Worm (Caenorhabditis elegans) whole organism, L3 larva: ENCODE results near the gene Y75B8A.25.

ENCODE experiments used
- R02D3.7 ChIP-seq: fragments of 150-350 bp; optimal IDR thresholded peaks from 2 replicates; lab custom pipeline; 2014; ENCODE audit warnings: missing biosample characterization, missing genetic modification characterization
- ama-1 ChIP-seq: fragments of 150-350 bp; optimal IDR thresholded peaks from 2 replicates; lab custom pipeline; 2018
- ceh-16 ChIP-seq: sonication (generic microtip); optimal IDR thresholded peaks from 2 replicates; lab custom pipeline; 2017; ENCODE audit warnings: missing biosample characterization, missing genetic modification characterization
- ceh-28 ChIP-seq: fragments of 150-350 bp; optimal IDR thresholded peaks from 2 replicates; lab custom pipeline; 2014; ENCODE audit warnings: missing biosample characterization, missing genetic modification reagents, missing genetic modification characterization
- ceh-82 ChIP-seq: fragments of 150-350 bp; optimal IDR thresholded peaks from 2 replicates; lab custom pipeline; 2014; ENCODE audit warnings: missing biosample characterization, missing genetic modification characterization
- daf-12 ChIP-seq: fragments of 150-350 bp; optimal IDR thresholded peaks from 2 replicates; lab custom pipeline; 2014; ENCODE audit warnings: missing biosample characterization, missing genetic modification reagents, missing genetic modification characterization
- egl-27 ChIP-seq: sonication (generic microtip); optimal IDR thresholded peaks from 4 replicates; lab custom pipeline; 2017; ENCODE audit warnings: missing biosample characterization, missing genetic modification reagents, missing genetic modification characterization
- egl-5 ChIP-seq: fragments of 150-350 bp; optimal IDR thresholded peaks from 2 replicates; lab custom pipeline; 2017; ENCODE audit warnings: missing biosample characterization, missing genetic modification reagents, missing genetic modification characterization, inconsistent platforms
- elt-1 ChIP-seq: fragments of 150-350 bp; optimal IDR thresholded peaks from 2 replicates; lab custom pipeline; 2014; ENCODE audit warnings: missing biosample characterization, missing genetic modification characterization
- elt-3 ChIP-seq, 3 experiments: fragments of 150-350 bp in 1 of 3; sonication (generic microtip) in 2 of 3; optimal IDR thresholded peaks; 2 replicates in 2 of 3; 4 replicates in 1 of 3; lab custom pipeline; 2014 to 2017; ENCODE audit warnings: missing biosample characterization in 3 of 3, missing genetic modification characterization in 3 of 3
- fkh-2 ChIP-seq: fragments of 150-350 bp; optimal IDR thresholded peaks from 2 replicates; lab custom pipeline; 2014; ENCODE audit warnings: missing biosample characterization, missing genetic modification reagents, missing genetic modification characterization
- fos-1 ChIP-seq: fragments of 150-350 bp; optimal IDR thresholded peaks from 2 replicates; lab custom pipeline; 2014; ENCODE audit warnings: missing biosample characterization, missing genetic modification characterization
- hmg-11 ChIP-seq: sonication (generic microtip); optimal IDR thresholded peaks from 2 replicates; lab custom pipeline; 2016; ENCODE audit warnings: missing genetic modification characterization, missing compliant biosample characterization
- lin-15B ChIP-seq: fragments of 150-350 bp; optimal IDR thresholded peaks from 2 replicates; lab custom pipeline; 2014; ENCODE audit warnings: missing biosample characterization, missing genetic modification characterization
- lin-39 ChIP-seq: fragments of 150-350 bp; optimal IDR thresholded peaks from 2 replicates; lab custom pipeline; 2018; ENCODE audit warnings: missing biosample characterization, missing genetic modification reagents, missing genetic modification characterization
- lsy-12 ChIP-seq: sonication (generic microtip); optimal IDR thresholded peaks from 2 replicates; lab custom pipeline; 2016; ENCODE audit warnings: mild to moderate bottlenecking, missing genetic modification characterization, missing compliant biosample characterization
- mdl-1 ChIP-seq: fragments of 150-350 bp; optimal IDR thresholded peaks from 2 replicates; lab custom pipeline; 2014; ENCODE audit warnings: missing biosample characterization, missing genetic modification characterization
- mml-1 ChIP-seq: fragments of 150-350 bp; sonication (generic microtip); optimal IDR thresholded peaks from 3 replicates; lab custom pipeline; 2014; ENCODE audit warnings: missing biosample characterization, missing genetic modification characterization
- nfya-1 ChIP-seq: sonication (generic microtip); optimal IDR thresholded peaks from 2 replicates; lab custom pipeline; 2017; ENCODE audit warnings: missing genetic modification characterization, mild to moderate bottlenecking, missing compliant biosample characterization, antibody characterized with exemption, moderate library complexity; ENCODE audit not compliant: insufficient read depth
- nhr-11 ChIP-seq: fragments of 150-350 bp; optimal IDR thresholded peaks from 2 replicates; lab custom pipeline; 2014; ENCODE audit warnings: missing biosample characterization, missing genetic modification characterization
- nhr-28 ChIP-seq: fragments of 150-350 bp; optimal IDR thresholded peaks from 2 replicates; lab custom pipeline; 2014; ENCODE audit warnings: missing biosample characterization, missing genetic modification characterization
- nhr-43 ChIP-seq: sonication (generic microtip); optimal IDR thresholded peaks from 2 replicates; lab custom pipeline; 2016; ENCODE audit warnings: mild to moderate bottlenecking, missing genetic modification characterization, missing compliant biosample characterization; ENCODE audit not compliant: poor library complexity, severe bottlenecking
- nhr-67 ChIP-seq: fragments of 150-350 bp; optimal IDR thresholded peaks from 2 replicates; lab custom pipeline; 2014; ENCODE audit warnings: missing biosample characterization, missing genetic modification characterization
- nhr-76 ChIP-seq: fragments of 150-350 bp; sonication (generic microtip); optimal IDR thresholded peaks from 5 replicates; lab custom pipeline; 2014; ENCODE audit warnings: missing biosample characterization, missing genetic modification characterization
- nhr-77 ChIP-seq: fragments of 150-350 bp; optimal IDR thresholded peaks from 2 replicates; lab custom pipeline; 2014; ENCODE audit warnings: missing biosample characterization, missing genetic modification characterization
- pha-4 ChIP-seq: fragments of 150-350 bp; optimal IDR thresholded peaks from 2 replicates; lab custom pipeline; 2014; ENCODE audit warnings: missing biosample characterization, missing genetic modification reagents, missing genetic modification characterization
- pqm-1 ChIP-seq: fragments of 150-350 bp; optimal IDR thresholded peaks from 2 replicates; lab custom pipeline; 2017; ENCODE audit warnings: missing biosample characterization, missing genetic modification characterization, inconsistent platforms
- skn-1 ChIP-seq: fragments of 150-350 bp; optimal IDR thresholded peaks from 2 replicates; lab custom pipeline; 2014; ENCODE audit warnings: missing biosample characterization, missing genetic modification characterization
- snpc-4 ChIP-seq: fragments of 150-350 bp; optimal IDR thresholded peaks from 2 replicates; lab custom pipeline; 2014; ENCODE audit warnings: missing biosample characterization, missing genetic modification characterization
- tbx-2 ChIP-seq: sonication (generic microtip); optimal IDR thresholded peaks from 2 replicates; lab custom pipeline; 2016; ENCODE audit warnings: mild to moderate bottlenecking, missing genetic modification characterization, missing compliant biosample characterization
- unc-39 ChIP-seq: sonication (generic microtip); optimal IDR thresholded peaks from 4 replicates; lab custom pipeline; 2017; ENCODE audit warnings: missing biosample characterization, missing genetic modification characterization
- unc-62 ChIP-seq: fragments of 150-350 bp; sonication (generic microtip); optimal IDR thresholded peaks from 4 replicates; lab custom pipeline; 2014; ENCODE audit warnings: missing biosample characterization, missing genetic modification reagents, missing genetic modification characterization
- zag-1 ChIP-seq: fragments of 150-350 bp; optimal IDR thresholded peaks from 2 replicates; lab custom pipeline; 2014; ENCODE audit warnings: missing biosample characterization, missing genetic modification characterization
- ztf-11 ChIP-seq: fragments of 150-350 bp; optimal IDR thresholded peaks from 2 replicates; lab custom pipeline; 2014; ENCODE audit warnings: missing biosample characterization, missing genetic modification characterization

Gene Y75B8A.25

ce11 chrIII:12250114-12250792, 23.6 kb upstream of the Y75B8A.25 start, which contains the start of the genes tim-1 and Y75B8A.23 (continued):
- no peak for TF ChIP-seq ztf-11
- TF ChIP-seq ceh-82 (tag; lab: Kevin White, UChicago) = peak; percentile 84
- TF ChIP-seq nhr-43 (tag; lab: Kevin White, UChicago) = peak; percentile 92
- TF ChIP-seq R02D3.7 (tag; lab: Kevin White, UChicago) = peak; percentile 85
- TF ChIP-seq elt-3 (tag; optimal IDR thresholded peaks at IDR 0.05; lab: Kevin White, UChicago) = peak in 2 of 3 experiments; percentile 31 to 82
- peak; percentile 70 for TF ChIP-seq ceh-16 (tag; lab: Kevin White, UChicago)
- peak; percentile 90 for TF ChIP-seq lsy-12 (tag; lab: Kevin White, UChicago)
- TF ChIP-seq snpc-4 (tag; lab: Kevin White, UChicago) = peak; percentile 100
- peak; percentile 90 for TF ChIP-seq skn-1
- peak; percentile 46 for TF ChIP-seq daf-12 (tag; lab: Kevin White, UChicago)
- TF ChIP-seq nhr-28 (tag; lab: Kevin White, UChicago) = peak; percentile 63
- TF ChIP-seq unc-39 (tag; lab: Kevin White, UChicago) = peak; percentile 60
- TF ChIP-seq unc-62 (GFP tag; lab: Kevin White, UChicago) = peak; percentile 75
- TF ChIP-seq ama-1 = peak; percentile 99
- no peak for TF ChIP-seq nhr-67 (tag; lab: Kevin White, UChicago)
- TF ChIP-seq nhr-77 = peak; percentile 70

DNA sequence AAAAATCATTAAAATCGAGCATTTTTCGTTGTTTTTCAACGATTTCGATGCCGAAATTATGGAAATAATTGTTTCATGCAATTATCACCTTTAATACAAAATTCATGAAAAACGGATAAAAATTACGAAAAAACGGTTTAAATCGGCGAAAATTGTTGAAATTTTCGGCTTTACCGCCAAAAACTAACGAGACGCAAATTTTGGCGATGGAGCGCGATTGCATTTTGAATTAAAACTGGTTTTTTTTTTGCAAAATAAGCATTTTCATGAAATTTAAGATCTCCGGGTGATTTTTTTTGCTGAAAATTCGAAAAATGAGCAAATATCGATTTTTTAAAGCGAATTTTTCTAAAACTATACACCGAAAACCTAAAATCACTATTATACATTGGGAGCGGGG, 22.7 kb upstream of the Y75B8A.25 start:
- TF ChIP-seq pha-4 (tag; lab: Kevin White, UChicago) = no peak
- TF ChIP-seq unc-39 (tag; lab: Kevin White, UChicago) = no peak
- no peak for TF ChIP-seq fos-1 (tag; lab: Kevin White, UChicago)
- no peak for TF ChIP-seq snpc-4 (tag; lab: Kevin White, UChicago)
- no peak for TF ChIP-seq nhr-43 (tag; lab: Kevin White, UChicago)
- no peak for TF ChIP-seq lsy-12 (tag; lab: Kevin White, UChicago)
- no peak for TF ChIP-seq ceh-28 (tag; lab: Kevin White, UChicago)
- no peak for TF ChIP-seq zag-1 (tag; lab: Kevin White, UChicago)
- TF ChIP-seq egl-27 = no peak
- no peak for TF ChIP-seq egl-5 (tag; lab: Kevin White, UChicago)
- TF ChIP-seq elt-3 (tag; optimal IDR thresholded peaks at IDR 0.05; lab: Kevin White, UChicago) = no peak
- TF ChIP-seq, all 47 proteins: peak for 0

- TF ChIP-seq elt-3 (tag; optimal IDR thresholded peaks at IDR 0.05; lab: Kevin White, UChicago) (no peak), fkh-2 (tag; lab: Kevin White, UChicago) (no peak)
Observed at ce11 chrIII:12253342-12253741, 20.5 kb upstream of the Y75B8A.25 start.

- TF ChIP-seq nhr-43 (tag; lab: Kevin White, UChicago) (no peak), lsy-12 (tag; lab: Kevin White, UChicago) (no peak), lin-39 (tag; lab: Kevin White, UChicago) (no peak), tbx-2 (tag; lab: Kevin White, UChicago) (no peak), zag-1 (tag; lab: Kevin White, UChicago) (no peak), nhr-76 (no peak), mdl-1 (tag; lab: Kevin White, UChicago) (no peak), elt-1 (no peak), mml-1 (tag; lab: Kevin White, UChicago) (no peak), hmg-11 (no peak), nfya-1 (tag; lab: Kevin White, UChicago) (no peak), ztf-11 (no peak), pqm-1 (tag; lab: Kevin White, UChicago) (no peak)
Observed at ce11 chrIII:12259793-12260192, 14.0 kb upstream of the Y75B8A.25 start.

ce11 chrIII:12260413-12260812, 13.4 kb upstream of the Y75B8A.25 start:
- no peak for TF ChIP-seq lin-15B (tag; lab: Kevin White, UChicago)
- TF ChIP-seq nhr-11 (tag; lab: Kevin White, UChicago) = no peak
